Fruit fly (Drosophila melanogaster): ENCODE data around the gene CG4686.

CG4686 gene

DNA sequence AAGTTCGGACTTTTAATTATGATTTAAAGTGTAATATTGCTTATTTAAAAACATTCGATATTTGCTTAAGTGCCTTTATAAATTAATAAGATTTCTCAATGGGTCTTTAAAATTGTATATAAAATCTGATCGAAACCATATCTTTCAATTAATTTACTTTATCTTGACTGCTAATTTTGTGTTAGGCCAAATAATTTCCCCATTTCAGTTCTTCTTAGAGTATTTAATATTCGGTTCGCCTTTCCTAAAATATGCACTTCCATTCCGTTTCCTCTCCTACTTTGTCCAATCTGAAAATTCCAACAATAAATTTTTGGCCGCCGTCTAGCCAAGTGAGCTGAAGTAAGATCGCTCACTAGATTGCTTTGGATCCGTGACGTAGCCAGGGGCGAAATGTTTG, 39.8 kb upstream of the CG4686 start (continued):
- TF ChIP-seq so (GFP tag; IDR thresholded peaks at IDR 0.05) (no peak), CG10147 (GFP tag; optimal IDR thresholded peaks at IDR 0.05) (no peak), NfI (GFP tag; optimal IDR thresholded peaks at IDR 0.05) (no peak)

DNA sequence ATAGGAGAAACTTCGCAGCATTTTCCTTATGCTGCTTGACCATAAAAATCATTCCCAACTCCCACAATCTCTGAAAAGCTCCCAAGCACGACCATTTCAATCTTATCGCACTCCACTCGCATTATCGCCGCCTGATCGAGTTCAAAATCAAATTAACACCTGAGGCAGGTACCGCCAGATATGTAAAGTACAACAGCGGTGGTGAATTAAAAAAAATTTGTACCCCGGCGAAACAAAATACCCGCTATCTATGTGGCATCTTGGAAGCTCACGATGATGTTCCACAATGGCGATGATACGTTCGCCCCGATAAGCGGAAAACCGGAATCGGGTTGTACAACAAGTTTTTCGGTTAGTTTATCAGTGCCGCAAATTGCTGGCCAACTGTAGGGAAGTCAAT, 37.9 kb upstream of the CG4686 start:
- TF ChIP-seq kay (GFP tag; optimal IDR thresholded peaks at IDR 0.05) (no peak), exex (tag; optimal IDR thresholded peaks at IDR 0.05) (peak; percentile 76), Opbp (GFP tag; IDR thresholded peaks at IDR 0.05; ENCODE audit: partially characterized antibody) (no peak), tll (GFP tag; optimal IDR thresholded peaks at IDR 0.05) (no peak), vvl (GFP tag; IDR thresholded peaks at IDR 0.05) (peak; percentile 20; the same call in 1 of the 2 replicates), CG6175 (GFP tag; IDR thresholded peaks at IDR 0.05) (peak; percentile 58; the same call in 1 of the 3 replicates), sug (tag; optimal IDR thresholded peaks at IDR 0.05) (peak; percentile 43), CG15269 (tag; optimal IDR thresholded peaks at IDR 0.05) (peak; percentile 3), Lim3 (GFP tag; IDR thresholded peaks at IDR 0.05) (peak; percentile 8; the same call in 1 of the 2 replicates), CG17829 (tag; optimal IDR thresholded peaks at IDR 0.05) (no peak), Fer3 (tag; optimal IDR thresholded peaks at IDR 0.05) (no peak), CG14441 (GFP tag; IDR thresholded peaks at IDR 0.05) (no peak), CG2875 (GFP tag; optimal IDR thresholded peaks at IDR 0.05) (no peak), Ravus (GFP tag; IDR thresholded peaks at IDR 0.05) (no peak), grn (GFP tag; optimal IDR thresholded peaks at IDR 0.05) (peak; percentile 90), aop (GFP tag; IDR thresholded peaks at IDR 0.05) (no peak), CG9609 (GFP tag; optimal IDR thresholded peaks at IDR 0.05) (no peak), cg (GFP tag; optimal IDR thresholded peaks at IDR 0.05) (no peak)

DNA sequence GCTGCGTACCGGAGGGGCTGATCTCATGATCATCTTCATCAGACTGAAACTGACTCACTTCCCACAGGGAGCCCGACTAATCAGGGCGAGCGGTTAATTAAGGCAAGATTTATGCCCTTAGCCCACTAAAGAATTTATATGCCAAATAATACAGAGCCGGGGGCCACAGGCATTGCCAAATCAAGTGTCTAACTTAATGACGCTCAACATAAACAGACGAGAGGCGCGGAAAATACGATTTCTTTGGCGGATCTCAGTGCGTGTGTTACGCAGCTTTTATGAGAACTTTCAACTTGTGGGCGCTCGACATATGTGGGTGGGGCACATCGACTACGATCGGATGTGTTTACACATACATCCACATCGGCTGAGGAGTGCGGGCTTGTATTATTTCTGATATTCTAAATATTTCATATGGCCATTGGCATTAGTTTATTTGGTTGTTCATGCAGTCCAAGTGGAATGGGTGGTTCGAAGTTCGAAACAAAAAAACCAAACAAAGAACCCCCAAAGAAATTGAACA, 37.4 kb upstream of the CG4686 start:
- TF ChIP-seq CG2116 (GFP tag; optimal IDR thresholded peaks at IDR 0.05) (no peak), abd-A (tag; optimal IDR thresholded peaks at IDR 0.05) (peak; percentile 77), sd (tag; optimal IDR thresholded peaks at IDR 0.05) (peak; percentile 76), CG18599 (GFP tag; optimal IDR thresholded peaks at IDR 0.05) (peak; percentile 19), sens (GFP tag) (peak; percentile 70), chinmo (GFP tag; IDR thresholded peaks at IDR 0.05; ENCODE audit: partially characterized antibody) (0 out of 4 replicates have a peak, but pooled peaks have one; percentile 24), Pdp1 (GFP tag; optimal IDR thresholded peaks at IDR 0.05) (peak in 1 of 2 experiments; percentile 30), Med (GFP tag) (peak; percentile 62), Gsc (GFP tag; IDR thresholded peaks at IDR 0.05) (no peak), sr (GFP tag; IDR thresholded peaks at IDR 0.05) (peak; percentile 59; the same call in 2 of the 3 replicates), CG10543 (GFP tag; optimal IDR thresholded peaks at IDR 0.05) (peak; percentile 10), Dll (GFP tag; IDR thresholded peaks at IDR 0.05; ENCODE audit: partially characterized antibody) (no peak), ken (GFP tag; IDR thresholded peaks at IDR 0.05) (no peak), Scr (GFP tag; IDR thresholded peaks at IDR 0.05; ENCODE audit: partially characterized antibody) (0 out of 2 replicates have a peak, but pooled peaks have one; percentile 10), CG12769 (tag; optimal IDR thresholded peaks at IDR 0.05) (peak; percentile 76)

Data from whole organism, embryonic.